Worm (Caenorhabditis elegans) whole organism, midembryonic: ENCODE measurements around the gene chk-1.

Experiments used
- T22C8.4 ChIP-seq: fragments of 200-800 bp; sonication (Bioruptor generic); IDR thresholded peaks from 2 replicates; pipeline ENCODE4 v1.3.6; 2022; ENCODE audit warnings: missing genetic modification characterization, missing compliant biosample characterization
- cog-1 ChIP-seq: sonication (generic microtip); optimal IDR thresholded peaks from 2 replicates; lab custom pipeline; 2016; ENCODE audit warnings: missing genetic modification characterization, missing compliant biosample characterization
- klf-2 ChIP-seq: fragments of 200-800 bp; sonication (Bioruptor generic); conservative IDR thresholded peaks from 2 replicates; pipeline ENCODE4 v1.3.6; 2022; ENCODE audit warnings: missing genetic modification reagents, missing genetic modification characterization, missing compliant biosample characterization
- med-1 ChIP-seq: sonication (generic microtip); optimal IDR thresholded peaks from 2 replicates; lab custom pipeline; 2017; ENCODE audit warnings: missing genetic modification characterization, mild to moderate bottlenecking, missing compliant biosample characterization, antibody characterized with exemption, missing genetic modification reagents; ENCODE audit not compliant: insufficient read depth
- ref-1 ChIP-seq: fragments of 200-800 bp; sonication (Bioruptor generic); conservative IDR thresholded peaks from 2 replicates; pipeline ENCODE4 v1.3.6; 2022; ENCODE audit warnings: missing genetic modification reagents, missing genetic modification characterization, missing compliant biosample characterization
- tab-1 ChIP-seq: fragments of 200-800 bp; sonication (Bioruptor generic); IDR thresholded peaks from 2 replicates; pipeline ENCODE4 v1.3.6; 2022; ENCODE audit warnings: missing genetic modification characterization, missing compliant biosample characterization
- ztf-23 ChIP-seq: fragments of 200-800 bp; sonication (Bioruptor generic); IDR thresholded peaks from 2 replicates; pipeline ENCODE4 v1.3.6; 2022; ENCODE audit warnings: missing genetic modification reagents, missing genetic modification characterization, missing compliant biosample characterization
- ztf-29 ChIP-seq: fragments of 200-800 bp; sonication (Bioruptor generic); IDR thresholded peaks from 2 replicates; pipeline ENCODE4 v1.3.6; 2022; ENCODE audit warnings: missing genetic modification reagents, missing genetic modification characterization, missing compliant biosample characterization

DNA sequence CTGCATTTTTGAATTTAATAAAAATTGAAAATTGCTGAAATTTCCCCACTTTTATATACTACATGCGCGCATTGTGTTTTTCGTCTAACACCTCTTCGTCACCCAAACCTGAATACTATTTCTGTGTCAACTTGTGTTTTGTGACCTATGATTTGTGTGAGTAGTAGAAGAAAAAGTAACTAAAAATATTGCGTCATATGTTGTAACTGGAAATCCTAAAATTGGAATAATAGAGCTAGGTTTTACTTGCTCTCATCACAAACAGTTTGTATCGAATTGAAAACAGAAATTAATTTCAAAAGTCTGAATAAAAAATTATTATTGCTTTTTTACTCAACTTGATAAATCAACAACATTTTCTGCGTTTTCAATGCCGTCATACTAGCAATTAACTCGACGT lies 46.2 kb upstream of the chk-1 start, which contains the start of gene R08F11.4:
- TF ChIP-seq ztf-23 = no peak
- TF ChIP-seq T22C8.4 (GFP tag; lab: Robert Waterston, UW) = no peak
- no peak for TF ChIP-seq cog-1
- no peak for TF ChIP-seq ref-1
- TF ChIP-seq med-1 (GFP tag; lab: Kevin White, UChicago) = no peak
- no peak for TF ChIP-seq ztf-29 (GFP tag; lab: Robert Waterston, UW)
- no peak for TF ChIP-seq tab-1 (GFP tag; lab: Robert Waterston, UW)
- TF ChIP-seq klf-2 (GFP tag; lab: Robert Waterston, UW) = no peak
